Worm (Caenorhabditis elegans): ENCODE measurements around the gene nhr-14.

The nhr-14 gene

DNA sequence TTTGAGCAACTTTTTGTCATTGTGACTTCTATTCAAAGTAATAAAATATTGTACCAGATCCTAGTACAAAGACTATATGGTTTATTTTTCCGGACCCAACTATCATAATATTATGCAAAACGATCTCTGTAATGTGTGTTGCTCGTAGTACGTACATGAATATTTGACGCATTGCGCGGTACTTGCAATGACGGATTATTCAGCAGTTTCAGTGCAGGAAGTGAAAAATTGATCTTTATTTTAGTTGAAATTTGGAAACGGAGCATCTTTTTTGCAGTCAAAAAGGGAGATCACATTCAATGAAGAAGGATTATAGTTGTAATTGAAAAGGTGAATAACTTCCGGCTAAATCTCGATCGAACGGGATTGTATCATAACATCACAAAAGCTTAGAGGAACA, 8.0 kb upstream of the nhr-14 start:
- TF ChIP-seq him-1 (tag; optimal IDR thresholded peaks at IDR 0.05) (no peak), dao-5 (tag; optimal IDR thresholded peaks at IDR 0.05) (no peak), W03F9.2 (tag; optimal IDR thresholded peaks at IDR 0.05) (no peak)

DNA sequence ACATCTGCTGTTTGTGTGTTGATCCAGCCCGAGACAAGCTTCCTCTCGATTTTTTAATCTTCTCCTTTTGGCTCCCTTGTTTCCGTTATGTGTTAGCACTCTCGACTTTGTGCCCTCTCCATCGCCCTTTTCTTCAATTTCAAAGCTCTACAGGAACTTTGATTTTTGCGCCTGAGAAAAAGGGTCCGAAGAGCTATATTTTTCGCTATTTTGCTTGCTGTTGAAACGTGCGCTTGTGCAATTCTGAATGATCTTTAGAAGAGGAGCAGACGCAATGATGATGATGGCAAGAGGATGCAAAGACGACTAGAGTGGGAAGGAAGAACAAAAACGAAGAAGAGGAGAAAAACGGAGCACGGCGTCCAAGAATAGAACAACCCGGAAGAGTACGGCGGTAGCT, 5.7 kb upstream of the nhr-14 start:
- no peak for TF ChIP-seq dao-5 (tag; optimal IDR thresholded peaks at IDR 0.05)

ce11 chrX:8479050-8479449, 3.1 kb upstream of the nhr-14 start:
- TF ChIP-seq W03F9.2 (tag; optimal IDR thresholded peaks at IDR 0.05), result no peak
- TF ChIP-seq dao-5 (tag; optimal IDR thresholded peaks at IDR 0.05), result no peak
- no peak for TF ChIP-seq him-1 (tag; optimal IDR thresholded peaks at IDR 0.05)

ce11 chrX:8477048-8477806, 1.2 kb upstream of the nhr-14 start:
- TF ChIP-seq dao-5 (tag; optimal IDR thresholded peaks at IDR 0.05), result no peak
- TF ChIP-seq him-1 (tag; optimal IDR thresholded peaks at IDR 0.05), result no peak
- TF ChIP-seq W03F9.2 (tag; optimal IDR thresholded peaks at IDR 0.05), result no peak

ce11 chrX:8476308-8476707, 330 bp upstream of the nhr-14 start:
- no peak for TF ChIP-seq W03F9.2 (tag; optimal IDR thresholded peaks at IDR 0.05)
- TF ChIP-seq dao-5 (tag; optimal IDR thresholded peaks at IDR 0.05), result no peak
- TF ChIP-seq him-1 (tag; optimal IDR thresholded peaks at IDR 0.05), result peak; percentile 31

ce11 chrX:8475142-8475541, 836 bp downstream of the nhr-14 start:
- TF ChIP-seq him-1 (tag; optimal IDR thresholded peaks at IDR 0.05) (no peak), dao-5 (tag; optimal IDR thresholded peaks at IDR 0.05) (no peak)

ce11 chrX:8473468-8473867, 2.5 kb downstream of the nhr-14 start:
- no peak for TF ChIP-seq him-1 (tag; optimal IDR thresholded peaks at IDR 0.05)
- TF ChIP-seq dao-5 (tag; optimal IDR thresholded peaks at IDR 0.05), result no peak
- no peak for TF ChIP-seq W03F9.2 (tag; optimal IDR thresholded peaks at IDR 0.05)

- TF ChIP-seq him-1 (tag; optimal IDR thresholded peaks at IDR 0.05) (no peak), W03F9.2 (tag; optimal IDR thresholded peaks at IDR 0.05) (no peak), dao-5 (tag; optimal IDR thresholded peaks at IDR 0.05) (no peak)
Measured at ce11 chrX:8470126-8470772, 5.7 kb downstream of the nhr-14 start, which contains the start of gene mec-10. Gene mec-10, minus strand, starts transcription at chrX:8470314.

DNA sequence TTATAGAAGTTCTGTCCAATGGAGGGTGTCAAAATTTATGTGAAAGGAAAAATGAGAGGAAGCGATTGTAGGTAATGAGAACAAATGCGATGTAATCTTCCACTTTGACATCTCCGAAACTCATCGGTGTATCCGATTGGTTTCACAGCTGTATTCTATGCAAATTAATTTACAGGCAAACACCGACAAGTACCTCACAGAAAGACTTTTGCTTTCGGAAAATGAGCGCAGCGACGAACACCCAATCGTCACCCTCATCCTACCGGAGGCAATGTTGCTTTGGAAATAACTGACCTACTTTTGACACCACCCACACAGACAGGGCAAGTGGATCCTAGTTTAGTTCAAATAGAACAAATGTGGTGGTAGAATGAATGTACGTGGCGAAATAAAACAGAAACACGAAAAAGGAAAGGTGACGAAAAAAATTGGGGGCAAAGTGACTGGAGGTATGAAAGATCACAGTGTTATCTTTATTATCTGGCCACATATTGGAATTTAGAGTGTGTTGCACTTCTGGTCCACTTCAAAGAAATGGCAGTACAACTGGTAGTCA, 12.0 kb downstream of the nhr-14 start:
- TF ChIP-seq dao-5 (tag; optimal IDR thresholded peaks at IDR 0.05) (no peak), him-1 (tag; optimal IDR thresholded peaks at IDR 0.05) (no peak), W03F9.2 (tag; optimal IDR thresholded peaks at IDR 0.05) (no peak)

- no peak for TF ChIP-seq dao-5 (tag; optimal IDR thresholded peaks at IDR 0.05)
- TF ChIP-seq W03F9.2 (tag; optimal IDR thresholded peaks at IDR 0.05), result no peak
- TF ChIP-seq him-1 (tag; optimal IDR thresholded peaks at IDR 0.05), result no peak
Measured at ce11 chrX:8463085-8463645, 12.8 kb downstream of the nhr-14 start, which contains the start of gene F16F9.4. Gene F16F9.4, minus strand, starts transcription at chrX:8463360.

DNA sequence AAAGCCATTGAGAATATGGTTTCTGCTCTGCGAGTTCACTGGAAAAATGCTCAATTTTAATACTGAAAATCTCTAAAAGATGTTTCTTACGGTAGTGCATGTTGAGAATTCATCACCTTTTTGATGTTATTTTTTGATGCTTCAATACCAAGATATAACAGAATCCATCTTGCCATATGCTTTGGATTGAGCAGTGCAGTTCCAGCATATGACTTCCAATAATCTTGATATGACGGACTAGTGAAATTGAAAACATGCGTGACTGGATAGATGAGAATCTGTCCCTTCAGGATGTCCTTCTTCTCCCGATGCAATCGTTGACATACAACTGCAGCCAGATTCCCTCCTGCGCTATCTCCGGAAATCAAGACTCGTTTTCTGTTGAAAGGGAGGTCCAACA, 15.0 kb downstream of the nhr-14 start:
- TF ChIP-seq W03F9.2 (tag; optimal IDR thresholded peaks at IDR 0.05), result no peak
- TF ChIP-seq dao-5 (tag; optimal IDR thresholded peaks at IDR 0.05), result no peak
- TF ChIP-seq him-1 (tag; optimal IDR thresholded peaks at IDR 0.05), result no peak

- no peak for TF ChIP-seq him-1 (tag; optimal IDR thresholded peaks at IDR 0.05)
- no peak for TF ChIP-seq W03F9.2 (tag; optimal IDR thresholded peaks at IDR 0.05)
- TF ChIP-seq dao-5 (tag; optimal IDR thresholded peaks at IDR 0.05), result no peak
Measured at ce11 chrX:8459789-8460188, 16.2 kb downstream of the nhr-14 start.

ce11 chrX:8457314-8457713, 18.7 kb downstream of the nhr-14 start, which contains the start of gene F16F9.3:
Gene F16F9.3, plus strand, starts transcription at chrX:8457614.
- TF ChIP-seq him-1 (tag; optimal IDR thresholded peaks at IDR 0.05), result no peak

ce11 chrX:8455590-8456166, 20.3 kb downstream of the nhr-14 start, which contains the start of gene dpy-6:
Gene dpy-6, minus strand, starts transcription at chrX:8455640.
- TF ChIP-seq W03F9.2 (tag; optimal IDR thresholded peaks at IDR 0.05) (no peak), him-1 (tag; optimal IDR thresholded peaks at IDR 0.05) (no peak), dao-5 (tag; optimal IDR thresholded peaks at IDR 0.05) (no peak)

Measured in whole organism, L4/young adult.